Worm (Caenorhabditis elegans) whole organism, mixed stage, embryonic: ENCODE data around the gene Y56A3A.22.

ENCODE experiments used
- ces-1 ChIP-seq: fragments of 150-350 bp; optimal IDR thresholded peaks from 2 replicates; lab custom pipeline; 2014; ENCODE audit warnings: missing biosample characterization, missing genetic modification reagents, missing genetic modification characterization
- elt-3 ChIP-seq: fragments of 150-350 bp; optimal IDR thresholded peaks from 2 replicates; lab custom pipeline; 2014; ENCODE audit warnings: missing biosample characterization, missing genetic modification characterization
- flh-1 ChIP-seq: fragments of 200-800 bp; sonication (Bioruptor generic); optimal IDR thresholded peaks from 2 replicates; lab custom pipeline; 2018; ENCODE audit warnings: mild to moderate bottlenecking, missing genetic modification characterization, moderate library complexity, missing compliant biosample characterization
- lsy-2 ChIP-seq: fragments of 150-350 bp; optimal IDR thresholded peaks from 2 replicates; lab custom pipeline; 2014; ENCODE audit warnings: missing biosample characterization, missing genetic modification characterization
- mab-5 ChIP-seq: fragments of 150-350 bp; optimal IDR thresholded peaks from 2 replicates; lab custom pipeline; 2014; ENCODE audit warnings: missing biosample characterization, missing genetic modification characterization
- mep-1 ChIP-seq: fragments of 150-350 bp; optimal IDR thresholded peaks from 2 replicates; lab custom pipeline; 2017; ENCODE audit warnings: missing biosample characterization, missing genetic modification reagents, missing genetic modification characterization, inconsistent platforms
- nhr-12 ChIP-seq: fragments of 150-350 bp; optimal IDR thresholded peaks from 2 replicates; lab custom pipeline; 2014; ENCODE audit warnings: missing biosample characterization, missing genetic modification characterization
- nhr-2 ChIP-seq: fragments of 150-350 bp; optimal IDR thresholded peaks from 2 replicates; lab custom pipeline; 2014; ENCODE audit warnings: missing biosample characterization, missing genetic modification characterization
- nhr-28 ChIP-seq: fragments of 150-350 bp; optimal IDR thresholded peaks from 2 replicates; lab custom pipeline; 2014; ENCODE audit warnings: missing biosample characterization, missing genetic modification characterization
- nhr-76 ChIP-seq: sonication (generic microtip); optimal IDR thresholded peaks from 2 replicates; lab custom pipeline; 2017; ENCODE audit warnings: missing biosample characterization, missing genetic modification characterization
- pha-4 ChIP-seq: fragments of 150-350 bp; optimal IDR thresholded peaks from 2 replicates; lab custom pipeline; 2018; ENCODE audit warnings: missing biosample characterization, missing genetic modification reagents, missing genetic modification characterization
- unc-62 ChIP-seq: fragments of 150-350 bp; optimal IDR thresholded peaks from 2 replicates; lab custom pipeline; 2014; ENCODE audit warnings: missing biosample characterization, missing genetic modification reagents, missing genetic modification characterization

ce11 chrIII:11907177-11907576, 14.3 kb upstream of the Y56A3A.22 start, which contains the start of gene sdz-33:
- no peak for TF ChIP-seq nhr-2 (tag; lab: Kevin White, UChicago)
- TF ChIP-seq mab-5 (tag; lab: Kevin White, UChicago), result no peak
- no peak for TF ChIP-seq nhr-28 (tag; lab: Kevin White, UChicago)
- no peak for TF ChIP-seq mep-1 (tag; lab: Kevin White, UChicago)
- no peak for TF ChIP-seq elt-3 (tag; lab: Kevin White, UChicago)
- no peak for TF ChIP-seq flh-1 (GFP tag; lab: Kevin White, UChicago)
- TF ChIP-seq nhr-12 (tag; lab: Kevin White, UChicago), result no peak
- no peak for TF ChIP-seq ces-1 (GFP tag; lab: Kevin White, UChicago)
- TF ChIP-seq nhr-76 (tag; lab: Kevin White, UChicago), result no peak
- TF ChIP-seq lsy-2 (tag; lab: Kevin White, UChicago), result no peak
- no peak for TF ChIP-seq pha-4
- TF ChIP-seq unc-62 (GFP tag; lab: Kevin White, UChicago), result no peak
